Fruit fly (Drosophila melanogaster) ovary, adult (tissue): ENCODE data around the gene CG13807.

Experiments
- CG17801 ChIP-seq: fragments of 200-800 bp; optimal IDR thresholded peaks from 2 replicates; lab custom pipeline; 2019; ENCODE audit warnings: missing biosample characterization, mild to moderate bottlenecking, missing genetic modification characterization, moderate library complexity; ENCODE audit not compliant: partially characterized antibody

CG13807 gene

DNA sequence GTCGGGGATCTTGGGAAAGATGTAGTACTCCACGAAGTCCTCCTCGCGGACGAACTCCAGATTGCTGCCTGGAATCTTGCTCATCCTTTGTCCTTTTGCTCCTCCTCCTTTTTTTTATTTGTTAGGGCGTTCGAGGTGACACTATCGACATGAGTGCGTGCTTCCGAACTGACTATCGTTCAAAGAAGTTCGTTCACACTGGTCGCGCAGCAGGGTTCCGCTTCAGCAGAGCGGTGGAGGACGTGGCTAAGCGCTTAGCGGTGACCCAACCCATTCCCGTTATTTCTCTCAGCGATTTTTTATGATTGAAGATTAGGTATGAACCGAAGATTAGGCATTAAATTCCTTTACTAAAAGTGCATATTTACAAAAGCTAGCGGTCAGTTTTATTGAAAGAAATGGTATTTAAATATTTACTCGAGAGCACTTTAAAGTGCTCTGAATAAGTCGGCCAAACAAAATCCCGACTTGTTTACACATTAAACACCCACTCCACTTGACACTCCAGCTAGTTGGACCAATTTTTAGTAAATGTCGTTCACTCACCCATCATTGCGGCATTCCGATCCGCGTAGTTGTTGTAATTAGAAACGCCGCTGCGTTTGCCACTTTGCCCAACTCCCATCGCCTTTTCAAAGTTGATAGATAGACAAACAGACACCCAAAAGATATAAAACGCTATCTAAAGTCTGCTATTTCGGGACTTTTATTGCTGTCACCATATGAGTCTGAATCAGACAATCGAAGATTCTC, 3.1 kb downstream of the CG13807 start, which contains the start of the genes ecd and CG13806:
TSS of gene ecd (minus strand) at position 166 of the 753 bp plus-strand sequence.
TSS of gene CG13806 (plus strand) at position 703 of the 753 bp plus-strand sequence.
- TF ChIP-seq CG17801 (GFP tag; lab: Kevin White, UChicago), result no peak

DNA sequence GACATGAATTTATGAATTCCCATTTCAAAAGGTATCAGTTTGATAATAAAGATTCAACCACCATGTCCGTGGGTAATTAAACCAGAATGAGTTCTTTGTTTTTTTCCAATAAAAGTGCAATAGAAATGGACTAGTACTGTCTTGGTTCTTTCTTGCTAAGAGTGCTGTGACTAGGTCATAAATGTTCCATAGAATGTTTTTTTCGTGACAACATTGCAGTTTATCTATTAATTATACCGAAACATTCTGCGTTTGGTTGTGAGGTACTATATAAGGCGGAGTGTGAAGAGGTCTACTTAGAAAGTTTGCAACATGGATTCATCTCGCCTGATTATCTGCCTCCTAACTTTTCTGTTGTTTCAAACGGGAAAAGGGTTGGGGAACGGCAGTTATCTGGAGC, 4.8 kb downstream of the CG13807 start, which contains the start of gene obst-I:
TSS of gene obst-I (plus strand) at position 301 of the 400 bp plus-strand sequence.
- no peak for TF ChIP-seq CG17801 (GFP tag; lab: Kevin White, UChicago)

DNA sequence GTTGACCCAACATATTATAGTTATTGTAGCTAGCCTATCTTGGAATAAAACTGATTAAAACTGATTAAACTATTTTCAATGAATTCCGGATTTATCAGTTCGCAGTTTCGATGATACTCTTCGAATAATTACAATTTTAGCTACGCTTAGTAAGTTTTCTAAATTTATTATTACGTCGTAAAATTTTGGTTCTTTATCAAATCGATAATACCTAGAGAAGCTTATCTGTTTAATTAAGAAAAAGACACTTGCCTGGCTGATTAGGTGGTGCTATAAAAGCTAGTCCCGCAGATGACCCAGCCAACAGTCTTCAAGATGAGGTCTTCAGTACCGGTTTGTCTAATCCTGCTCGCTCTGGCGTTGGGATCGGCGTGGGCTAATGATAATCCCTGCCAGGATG, 5.8 kb downstream of the CG13807 start, which contains the start of gene CG32302:
TSS of gene CG32302 (plus strand) at position 301 of the 400 bp plus-strand sequence.
- no peak for TF ChIP-seq CG17801 (GFP tag; lab: Kevin White, UChicago)

DNA sequence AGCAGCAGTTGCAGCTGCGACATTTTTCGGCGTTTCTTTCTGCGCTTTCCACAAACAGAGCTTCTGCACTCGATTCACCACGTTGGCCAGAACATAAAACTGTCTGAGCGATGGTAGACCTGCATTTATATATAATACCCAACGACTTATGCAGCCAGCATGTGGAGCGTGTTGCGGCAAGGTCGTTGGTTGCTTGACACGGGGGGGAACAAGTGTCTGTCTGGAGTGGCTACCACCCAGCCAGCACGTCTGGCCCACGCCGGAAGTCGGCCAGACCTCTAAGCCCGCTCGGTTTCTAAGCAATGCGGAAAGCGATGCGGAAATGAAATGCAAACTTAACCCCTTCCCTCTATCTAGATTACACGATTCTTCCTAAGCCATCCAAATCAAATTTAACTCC, 9.9 kb downstream of the CG13807 start, which contains the start of gene yellow-g:
TSS of gene yellow-g (minus strand) at position 101 of the 400 bp plus-strand sequence.
- TF ChIP-seq CG17801 (GFP tag; lab: Kevin White, UChicago), result no peak

DNA sequence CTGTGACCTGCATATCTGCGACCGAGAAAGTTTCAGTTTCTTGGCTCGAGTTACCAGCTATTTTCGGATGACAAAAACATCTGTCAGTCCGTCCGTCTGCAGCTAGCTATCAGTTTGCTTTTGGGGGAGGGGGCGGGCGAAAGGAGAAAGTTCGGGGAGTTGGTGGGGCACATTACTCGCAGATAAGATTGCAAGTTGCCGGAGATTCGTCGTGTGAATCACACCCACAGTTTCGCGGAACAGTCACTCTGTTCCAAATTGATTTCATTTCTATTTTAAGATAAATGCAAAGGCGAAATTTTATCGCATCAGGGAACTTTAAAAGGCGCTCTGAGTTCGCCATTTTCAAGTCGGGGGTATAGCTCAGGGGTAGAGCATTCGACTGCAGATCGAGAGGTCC, 10.7 kb downstream of the CG13807 start:
- no peak for TF ChIP-seq CG17801 (GFP tag; lab: Kevin White, UChicago)

DNA sequence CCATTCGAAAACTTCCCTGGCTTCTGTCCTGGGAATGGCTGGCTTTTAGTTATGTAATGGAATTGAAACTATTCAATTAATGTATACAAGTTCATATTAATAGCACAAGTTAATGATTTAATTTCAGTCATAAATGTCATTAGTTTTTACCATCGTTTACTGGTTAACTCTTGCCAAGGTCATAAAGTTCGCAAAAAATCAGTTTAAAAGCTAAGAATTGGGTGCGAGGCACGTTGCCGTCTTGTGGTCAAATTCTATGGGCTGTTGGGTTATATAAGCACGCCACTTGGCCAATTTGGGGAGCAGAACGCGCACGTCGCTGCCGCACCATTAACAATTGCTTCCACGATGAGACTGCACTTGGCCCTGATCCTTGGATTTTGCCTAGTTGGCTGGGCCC, 13.5 kb downstream of the CG13807 start, which contains the start of gene yellow-g2:
TSS of gene yellow-g2 (plus strand) at position 301 of the 400 bp plus-strand sequence.
- no peak for TF ChIP-seq CG17801 (GFP tag; lab: Kevin White, UChicago)

DNA sequence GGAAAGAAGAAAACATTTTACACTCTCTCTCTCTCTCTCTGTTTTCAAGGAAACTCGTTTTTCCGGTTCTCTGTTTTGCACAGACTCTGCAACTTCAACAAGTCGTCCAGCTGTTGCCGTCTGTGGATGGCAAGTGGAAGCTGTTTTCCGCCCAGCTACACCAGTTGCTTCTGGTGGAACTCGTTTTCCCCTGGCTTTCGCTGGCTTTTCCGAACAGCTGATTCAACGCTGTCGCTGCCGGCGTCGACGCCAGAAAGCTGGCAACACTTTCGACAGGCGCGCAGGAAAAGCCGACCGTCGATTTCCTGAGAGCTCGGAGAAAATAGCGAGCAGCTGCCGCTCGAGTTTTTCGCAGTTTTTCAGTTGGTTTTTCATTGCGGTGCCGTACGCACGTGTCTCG, 19.8 kb downstream of the CG13807 start, which contains the start of gene MsR2:
TSS of gene MsR2 (plus strand) at position 378 of the 400 bp plus-strand sequence.
- TF ChIP-seq CG17801 (GFP tag; lab: Kevin White, UChicago), result no peak
